Fruit fly (Drosophila melanogaster) Kc167 (cell line): ENCODE results near the gene sip2.
A peak's percentile ranks its signal among the peaks of the same experiment; 100 is the strongest.

Source experiments
- Myc ChIP-seq: fragments of >200 bp; optimal IDR thresholded peaks from 2 replicates; lab custom pipeline; 2017; ENCODE audit warnings: missing external identifiers
- Sin3A ChIP-seq: fragments of >200 bp; optimal IDR thresholded peaks from 2 replicates; lab custom pipeline; 2018; ENCODE audit warnings: missing external identifiers
- h ChIP-seq: fragments of >200 bp; optimal IDR thresholded peaks from 3 replicates; lab custom pipeline; 2018; ENCODE audit warnings: missing external identifiers
- insv ChIP-seq: fragments of >200 bp; optimal IDR thresholded peaks from 3 replicates; lab custom pipeline; 2018; ENCODE audit warnings: missing external identifiers
- psq ChIP-seq: fragments of >200 bp; optimal IDR thresholded peaks from 2 replicates; lab custom pipeline; 2017; ENCODE audit warnings: missing external identifiers
- ttk ChIP-seq: sonication (Bioruptor generic); optimal IDR thresholded peaks from 2 replicates; lab custom pipeline; 2017; ENCODE audit warnings: missing external identifiers

Gene sip2

DNA sequence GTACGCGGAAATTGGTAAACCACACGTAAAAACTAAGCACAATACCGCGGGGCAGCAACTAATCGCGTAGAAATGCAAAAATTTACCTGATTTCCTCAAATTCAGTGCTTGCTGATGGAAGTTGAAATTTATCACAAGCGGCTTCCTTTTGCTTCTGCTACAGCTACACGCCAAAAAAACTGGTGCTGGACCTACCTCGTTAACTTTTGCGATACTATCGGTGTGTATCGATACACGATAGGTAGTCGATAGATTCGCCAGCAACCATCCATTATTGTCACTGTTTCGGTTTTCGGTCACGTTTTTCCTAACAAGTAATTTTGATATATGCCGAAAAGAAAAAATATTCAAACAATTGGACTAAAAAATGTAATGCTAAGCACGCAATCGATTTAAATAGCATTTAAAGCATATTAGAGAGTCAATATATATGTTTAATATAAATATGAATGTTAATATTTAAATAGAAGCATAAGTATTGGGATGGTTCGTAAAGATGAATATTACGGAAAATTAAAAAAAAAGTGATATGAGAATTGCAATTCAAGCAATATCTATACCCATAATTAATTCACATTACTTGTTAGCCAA is 3.6 kb upstream of the sip2 start, which contains the start of gene Sumo:
Sumo (minus strand) TSS at position 223 of the 591 bp plus-strand sequence.
- TF ChIP-seq h (lab: Kevin White, UChicago): no peak
- no peak for TF ChIP-seq Myc
- no peak for TF ChIP-seq ttk (lab: Kevin White, UChicago)
- TF ChIP-seq Sin3A (lab: Kevin White, UChicago): no peak
- TF ChIP-seq psq (lab: Kevin White, UChicago): no peak
- TF ChIP-seq insv: no peak

DNA sequence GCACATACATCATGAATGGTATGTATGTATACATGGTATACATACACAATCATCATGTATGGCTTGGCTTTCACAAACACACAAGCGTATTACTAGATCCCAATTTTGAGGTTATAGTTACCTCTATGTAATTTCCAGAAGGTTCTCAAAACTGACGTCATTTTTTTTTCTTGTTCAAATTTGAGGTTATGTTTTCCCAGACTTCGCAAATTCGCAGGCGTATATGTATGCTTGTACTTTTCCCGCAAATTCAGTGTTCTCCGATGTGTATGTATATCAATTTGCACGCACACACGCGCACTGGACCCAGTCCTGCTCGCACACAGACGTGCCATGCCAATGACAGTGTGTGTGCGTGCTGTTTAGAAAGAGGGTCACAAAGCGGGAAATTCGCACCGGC is 2.4 kb upstream of the sip2 start:
- no peak for TF ChIP-seq h (lab: Kevin White, UChicago)
- no peak for TF ChIP-seq Sin3A (lab: Kevin White, UChicago)
- no peak for TF ChIP-seq Myc
- TF ChIP-seq ttk (lab: Kevin White, UChicago): no peak

DNA sequence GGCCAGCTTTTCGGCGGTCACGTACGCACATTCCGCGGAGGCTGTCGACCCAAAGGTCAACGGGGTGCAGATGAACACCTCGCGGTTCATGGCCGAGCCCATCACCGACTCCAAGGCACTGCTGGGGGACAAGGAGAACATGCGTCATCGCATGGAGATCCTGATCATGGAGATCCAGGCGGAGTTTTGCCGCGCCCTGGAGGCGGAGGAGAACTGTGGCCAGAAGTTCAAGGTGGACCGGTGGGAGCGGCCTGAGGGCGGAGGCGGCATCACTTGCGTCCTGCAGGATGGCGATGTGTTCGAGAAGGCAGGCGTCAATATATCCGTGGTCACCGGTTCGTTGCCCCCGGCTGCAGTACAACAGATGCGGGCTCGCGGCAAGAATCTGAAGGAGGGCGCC is 758 bp upstream of the sip2 start:
- peak; percentile 17 for TF ChIP-seq ttk (lab: Kevin White, UChicago)
- no peak for TF ChIP-seq Myc
- no peak for TF ChIP-seq psq (lab: Kevin White, UChicago)
- no peak for TF ChIP-seq h (lab: Kevin White, UChicago)
- no peak for TF ChIP-seq insv
- TF ChIP-seq Sin3A (lab: Kevin White, UChicago): no peak

dm6 chr2L:6960165-6960564 is 3.7 kb downstream of the sip2 start, which contains the start of the genes Atac1 and Hmgcl:
Gene Atac1 (minus strand): TSS chr2L:6960328.
Gene Hmgcl (plus strand): TSS chr2L:6960377.
- TF ChIP-seq Myc: no peak
- no peak for TF ChIP-seq insv
- no peak for TF ChIP-seq ttk (lab: Kevin White, UChicago)
- TF ChIP-seq h (lab: Kevin White, UChicago): no peak
- TF ChIP-seq psq (lab: Kevin White, UChicago): no peak
- no peak for TF ChIP-seq Sin3A (lab: Kevin White, UChicago)

DNA sequence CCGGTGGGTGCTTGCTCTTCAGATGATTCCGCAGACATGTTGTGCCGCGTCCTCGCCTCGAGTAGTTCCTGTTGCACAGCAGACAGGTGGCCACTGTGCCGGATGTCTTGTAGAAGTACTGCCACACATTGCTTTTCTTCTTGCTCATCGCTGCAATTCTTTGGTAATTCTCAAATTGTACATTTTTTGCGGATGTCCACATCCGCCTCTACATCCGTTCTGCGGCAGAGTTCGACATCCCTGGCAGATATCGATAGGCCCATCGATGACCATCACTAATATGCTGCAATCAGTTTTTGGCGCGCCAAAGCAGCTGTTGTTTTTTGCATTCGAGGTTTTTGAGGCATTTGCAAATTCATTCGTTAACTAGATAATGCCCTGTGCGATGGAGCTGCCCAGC is 7.1 kb downstream of the sip2 start, which contains the start of the genes CG13775 and CG3430:
CG13775 (minus strand) TSS at position 226 of the 400 bp plus-strand sequence.
CG3430 (plus strand) TSS at position 284 of the 400 bp plus-strand sequence.
- TF ChIP-seq ttk (lab: Kevin White, UChicago) (no peak), psq (lab: Kevin White, UChicago) (no peak), h (lab: Kevin White, UChicago) (no peak), Sin3A (lab: Kevin White, UChicago) (no peak), insv (no peak), Myc (no peak)

dm6 chr2L:6950096-6950495 is 13.8 kb downstream of the sip2 start, which contains the start of the genes Gas41 and SA1:
Gene Gas41 (minus strand): TSS chr2L:6950207.
Gene SA1 (plus strand): TSS chr2L:6950421.
- TF ChIP-seq Sin3A (lab: Kevin White, UChicago) (no peak), insv (no peak), ttk (lab: Kevin White, UChicago) (no peak), h (lab: Kevin White, UChicago) (no peak), Myc (no peak), psq (lab: Kevin White, UChicago) (no peak)

DNA sequence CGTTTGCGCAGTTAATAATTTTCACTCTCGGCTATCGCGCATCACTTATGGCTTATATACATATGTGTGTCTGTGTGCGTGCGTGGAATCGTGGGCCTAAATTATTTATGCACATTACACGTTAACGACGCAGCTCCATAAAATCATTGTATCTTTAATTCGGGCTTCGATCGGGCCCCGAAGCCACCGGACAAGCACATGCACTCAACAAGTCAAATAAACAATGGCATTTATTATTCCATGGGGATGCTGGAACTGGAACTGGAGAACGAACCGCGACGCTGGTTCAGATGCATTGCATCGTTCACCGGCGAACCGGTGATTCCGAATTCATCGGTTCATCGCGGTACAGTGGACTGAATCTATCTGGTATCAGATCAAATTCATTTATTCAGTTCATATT is 15.3 kb downstream of the sip2 start, which contains the start of gene ihog:
ihog (minus strand) TSS at position 269 of the 403 bp plus-strand sequence.
- TF ChIP-seq Sin3A (lab: Kevin White, UChicago) (no peak), insv (no peak), ttk (lab: Kevin White, UChicago) (no peak), h (lab: Kevin White, UChicago) (no peak)

DNA sequence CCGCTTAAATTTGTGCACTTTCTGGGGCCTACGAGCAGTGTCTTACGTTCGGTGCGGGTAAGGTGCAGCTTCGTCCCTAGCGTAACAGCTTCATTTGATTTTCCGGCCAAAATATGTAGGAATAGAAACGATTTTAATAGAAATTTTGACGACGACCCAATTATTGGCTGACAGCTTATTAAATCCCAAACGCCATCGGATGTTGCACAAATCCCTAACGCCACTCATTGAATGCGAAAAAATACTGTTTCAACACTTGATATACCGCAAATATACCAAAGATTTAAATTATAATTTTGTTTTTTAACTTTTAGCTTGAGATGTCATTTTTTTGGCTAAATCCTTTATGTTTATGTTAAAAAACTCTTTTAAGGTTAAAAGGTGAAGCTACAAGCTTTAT is 18.8 kb downstream of the sip2 start, which contains the start of gene Fgop2:
Fgop2 (minus strand) TSS at position 202 of the 400 bp plus-strand sequence.
- no peak for TF ChIP-seq ttk (lab: Kevin White, UChicago)
- TF ChIP-seq insv: no peak
- TF ChIP-seq Sin3A (lab: Kevin White, UChicago): no peak
- no peak for TF ChIP-seq Myc
- no peak for TF ChIP-seq psq (lab: Kevin White, UChicago)
- TF ChIP-seq h (lab: Kevin White, UChicago): no peak

dm6 chr2L:6942714-6943113 is 21.2 kb downstream of the sip2 start, which contains the start of gene CG18304:
Gene CG18304 (minus strand): TSS chr2L:6942814.
- TF ChIP-seq Myc: no peak
- no peak for TF ChIP-seq Sin3A (lab: Kevin White, UChicago)
- no peak for TF ChIP-seq insv

dm6 chr2L:6941731-6942130 is 22.1 kb downstream of the sip2 start:
- TF ChIP-seq Myc: no peak
- TF ChIP-seq insv: no peak
- TF ChIP-seq h (lab: Kevin White, UChicago): no peak
- no peak for TF ChIP-seq Sin3A (lab: Kevin White, UChicago)
- TF ChIP-seq psq (lab: Kevin White, UChicago): no peak
- no peak for TF ChIP-seq ttk (lab: Kevin White, UChicago)

- no peak for TF ChIP-seq ttk (lab: Kevin White, UChicago)
- no peak for TF ChIP-seq h (lab: Kevin White, UChicago)
- TF ChIP-seq psq (lab: Kevin White, UChicago): no peak
- no peak for TF ChIP-seq Myc
- TF ChIP-seq Sin3A (lab: Kevin White, UChicago): no peak
- no peak for TF ChIP-seq insv
Measured at dm6 chr2L:6939698-6940097, 24.2 kb downstream of the sip2 start.

DNA sequence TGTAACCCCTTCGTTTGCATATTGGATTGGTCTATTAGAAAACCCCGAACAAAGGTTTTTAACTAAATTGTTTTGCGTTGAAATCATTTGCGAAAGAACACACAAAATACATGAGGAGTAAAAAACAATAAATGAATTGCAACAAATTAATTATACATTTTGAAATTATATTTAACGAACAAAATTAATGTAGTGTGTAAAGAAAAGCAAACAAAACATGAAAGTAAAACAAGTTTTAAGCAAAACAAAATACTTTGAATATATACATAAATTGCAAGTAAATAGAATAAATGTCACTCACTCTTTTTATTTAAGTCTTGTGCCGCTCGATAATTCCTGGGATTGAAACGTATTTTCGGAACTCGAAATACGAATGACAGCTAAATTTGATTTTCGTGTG is 32.1 kb downstream of the sip2 start, which contains the start of gene CG43232:
CG43232 (plus strand) TSS at position 301 of the 400 bp plus-strand sequence.
- no peak for TF ChIP-seq psq (lab: Kevin White, UChicago)
- no peak for TF ChIP-seq ttk (lab: Kevin White, UChicago)
- TF ChIP-seq Myc: no peak
- TF ChIP-seq h (lab: Kevin White, UChicago): no peak
- no peak for TF ChIP-seq insv
